Worm (Caenorhabditis elegans) whole organism, late embryonic: ENCODE results near the gene Y51H7C.41.

Experiments used
- ceh-24 ChIP-seq: sonication (generic microtip); optimal IDR thresholded peaks from 2 replicates; lab custom pipeline; 2016; ENCODE audit warnings: mild to moderate bottlenecking, missing genetic modification characterization, missing compliant biosample characterization
- ceh-9 ChIP-seq: sonication (generic microtip); optimal IDR thresholded peaks from 2 replicates; lab custom pipeline; 2016; ENCODE audit warnings: mild to moderate bottlenecking, missing genetic modification characterization, inconsistent platforms, missing compliant biosample characterization
- fkh-6 ChIP-seq: sonication (generic microtip); optimal IDR thresholded peaks from 2 replicates; lab custom pipeline; 2016; ENCODE audit warnings: missing genetic modification characterization, missing compliant biosample characterization
- pax-1 ChIP-seq: fragments of 150-350 bp; optimal IDR thresholded peaks from 2 replicates; lab custom pipeline; 2014; ENCODE audit warnings: missing biosample characterization, missing genetic modification characterization

DNA sequence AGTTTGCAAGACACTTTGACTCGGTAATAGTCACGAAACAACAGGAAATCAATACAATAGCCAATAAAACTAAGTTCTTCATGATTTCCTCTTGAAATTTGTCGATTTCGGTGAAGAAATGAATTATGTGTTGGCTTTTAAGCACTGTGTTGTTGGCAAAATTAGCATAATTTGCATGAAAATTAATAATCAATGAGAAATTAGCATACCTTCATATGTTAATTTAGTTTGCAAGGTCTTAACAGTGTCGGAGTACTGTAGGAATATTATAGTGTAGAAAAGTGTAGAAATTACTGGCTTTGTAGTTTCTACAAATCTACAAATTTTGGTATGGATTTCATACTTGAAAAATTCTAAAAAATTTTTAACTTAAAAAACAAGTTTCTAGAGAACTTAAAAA lies 21.5 kb upstream of the Y51H7C.41 start, which contains the start of gene F54D12.9:
- TF ChIP-seq ceh-9 (tag; lab: Kevin White, UChicago) (no peak), pax-1 (no peak), ceh-24 (tag; lab: Kevin White, UChicago) (no peak), fkh-6 (tag; lab: Kevin White, UChicago) (no peak)
